Fruit fly (Drosophila melanogaster): Measurements from ENCODE around the gene CG5664.

The CG5664 gene

dm6 chr3L:21476429-21477006 is 35.4 kb upstream of the CG5664 start, which contains the start of gene croc:
TSS of gene croc (minus strand) at chr3L:21476479.
- no peak for TF ChIP-seq CG8159 (tag; optimal IDR thresholded peaks at IDR 0.05)
- no peak for TF ChIP-seq CG4496 (GFP tag; IDR thresholded peaks at IDR 0.05)
- no peak for TF ChIP-seq CG13204 (GFP tag; optimal IDR thresholded peaks at IDR 0.05)
- no peak for TF ChIP-seq fd96Ca (GFP tag; IDR thresholded peaks at IDR 0.05)
- no peak for TF ChIP-seq CG34367 (tag; optimal IDR thresholded peaks at IDR 0.05)
- no peak for TF ChIP-seq EcR (GFP tag; optimal IDR thresholded peaks at IDR 0.05)
- TF ChIP-seq Pif1B (GFP tag; optimal IDR thresholded peaks at IDR 0.05): no peak
- TF ChIP-seq D1 (tag; optimal IDR thresholded peaks at IDR 0.05): no peak
- no peak for TF ChIP-seq CG14655 (GFP tag; optimal IDR thresholded peaks at IDR 0.05)
- no peak for TF ChIP-seq CG12605 (GFP tag; IDR thresholded peaks at IDR 0.05)
- TF ChIP-seq gl (tag; optimal IDR thresholded peaks at IDR 0.05): no peak
- TF ChIP-seq CG15710 (tag; optimal IDR thresholded peaks at IDR 0.05): no peak
- no peak for TF ChIP-seq CG9948 (tag; optimal IDR thresholded peaks at IDR 0.05)
- TF ChIP-seq CG10348 (GFP tag; IDR thresholded peaks at IDR 0.05): no peak
- TF ChIP-seq CG32121 (GFP tag; IDR thresholded peaks at IDR 0.05): no peak
- no peak for TF ChIP-seq Pif1A (GFP tag; optimal IDR thresholded peaks at IDR 0.05)
- TF ChIP-seq CG17806 (tag; optimal IDR thresholded peaks at IDR 0.05): no peak
- TF ChIP-seq Ets98B (GFP tag; IDR thresholded peaks at IDR 0.05): no peak

DNA sequence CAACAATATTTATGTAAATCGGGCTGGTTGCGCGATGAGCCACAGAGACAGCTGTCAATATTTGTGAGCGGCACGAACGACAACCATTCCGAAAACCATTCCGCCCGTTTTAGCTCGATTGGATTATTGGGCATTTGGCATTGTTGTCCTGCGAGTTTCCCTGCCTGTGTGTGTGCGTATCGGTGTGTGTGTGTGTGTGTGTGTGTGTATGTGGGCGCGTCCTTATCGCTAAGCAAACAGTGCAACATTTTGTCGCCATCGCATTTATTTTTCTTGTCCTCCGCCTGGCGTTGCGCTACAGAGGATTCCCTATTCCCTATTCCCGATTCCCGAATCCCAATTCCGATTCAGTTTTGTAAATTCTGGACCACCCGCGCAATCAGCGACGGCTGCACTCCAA is 30.7 kb upstream of the CG5664 start:
- TF ChIP-seq rn (GFP tag; IDR thresholded peaks at IDR 0.05): no peak
- TF ChIP-seq CG14655 (GFP tag; optimal IDR thresholded peaks at IDR 0.05): no peak
- no peak for TF ChIP-seq CG32121 (GFP tag; IDR thresholded peaks at IDR 0.05)

DNA sequence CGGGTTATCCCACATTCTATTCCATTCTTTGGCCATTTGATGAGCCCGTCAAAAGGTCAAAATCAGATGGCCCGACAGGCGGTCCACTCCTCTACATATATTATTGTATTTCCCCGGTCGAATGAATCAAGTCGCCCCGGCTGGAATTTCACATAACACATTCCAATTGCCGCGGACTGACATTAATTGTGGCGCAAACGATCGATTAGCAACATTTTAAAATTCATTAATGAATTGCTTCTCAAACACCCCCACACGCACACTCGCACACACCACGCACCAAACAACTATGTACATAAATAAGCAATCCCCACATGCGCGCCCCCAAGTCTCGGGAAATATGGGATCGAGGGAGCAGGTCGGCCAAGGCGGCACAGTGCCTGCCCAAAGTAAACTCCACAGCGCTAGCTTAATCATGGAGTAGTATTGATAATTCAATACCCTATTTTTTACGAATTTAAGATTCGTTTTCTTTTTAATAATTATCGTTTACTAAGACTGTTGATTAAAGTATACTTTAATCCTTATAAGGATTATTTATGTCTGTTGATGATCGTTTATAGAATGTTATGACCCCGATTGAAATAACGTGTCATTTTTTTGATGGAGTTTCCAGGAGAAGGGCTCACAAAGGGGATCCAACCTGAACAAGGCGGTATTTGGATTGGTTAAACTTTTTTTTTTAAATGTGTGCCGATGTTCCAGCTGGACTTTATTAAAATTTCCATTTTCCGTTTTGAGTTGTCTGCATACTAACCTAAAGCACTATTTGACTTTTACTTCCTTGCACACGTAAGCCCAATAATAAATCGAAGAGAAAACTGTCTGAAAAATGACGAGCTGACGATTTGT is 24.3 kb upstream of the CG5664 start:
- TF ChIP-seq CG12605 (GFP tag; IDR thresholded peaks at IDR 0.05) (no peak), CG34367 (tag; optimal IDR thresholded peaks at IDR 0.05) (no peak), CG4496 (GFP tag; IDR thresholded peaks at IDR 0.05) (no peak), Pif1B (GFP tag; optimal IDR thresholded peaks at IDR 0.05) (no peak), CG8159 (tag; optimal IDR thresholded peaks at IDR 0.05) (no peak), CG15710 (tag; optimal IDR thresholded peaks at IDR 0.05) (no peak), CG14655 (GFP tag; optimal IDR thresholded peaks at IDR 0.05) (no peak), rn (GFP tag; IDR thresholded peaks at IDR 0.05) (no peak), gl (tag; optimal IDR thresholded peaks at IDR 0.05) (no peak), Pif1A (GFP tag; optimal IDR thresholded peaks at IDR 0.05) (no peak), Snoo (tag; optimal IDR thresholded peaks at IDR 0.05) (no peak), D1 (tag; optimal IDR thresholded peaks at IDR 0.05) (no peak), CG9948 (tag; optimal IDR thresholded peaks at IDR 0.05) (no peak), CG32121 (GFP tag; IDR thresholded peaks at IDR 0.05) (no peak), CG10348 (GFP tag; IDR thresholded peaks at IDR 0.05) (no peak), CG8301 (tag; optimal IDR thresholded peaks at IDR 0.05) (no peak)

DNA sequence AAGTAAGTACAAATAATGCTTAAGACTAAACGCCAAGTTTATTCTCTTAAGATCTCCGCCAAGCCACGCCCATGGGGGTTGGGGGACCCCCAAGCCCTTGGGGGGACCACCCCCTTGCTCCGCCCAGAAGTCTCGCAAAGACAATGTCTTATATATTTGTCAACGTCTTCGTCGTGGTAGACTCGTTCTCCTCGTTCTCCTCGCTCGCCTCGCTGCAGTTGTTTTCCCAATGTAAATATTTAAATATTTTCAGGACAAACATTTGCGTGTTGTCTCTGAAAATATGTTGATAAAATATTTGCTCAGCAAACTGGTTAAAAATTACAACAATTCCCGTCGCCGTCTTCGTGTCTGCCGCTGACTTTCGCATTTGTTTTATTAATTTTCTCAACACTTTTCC is 23.1 kb upstream of the CG5664 start:
- TF ChIP-seq CG34367 (tag; optimal IDR thresholded peaks at IDR 0.05) (no peak), Pif1A (GFP tag; optimal IDR thresholded peaks at IDR 0.05) (peak; percentile 21), Pif1B (GFP tag; optimal IDR thresholded peaks at IDR 0.05) (peak; percentile 10)

DNA sequence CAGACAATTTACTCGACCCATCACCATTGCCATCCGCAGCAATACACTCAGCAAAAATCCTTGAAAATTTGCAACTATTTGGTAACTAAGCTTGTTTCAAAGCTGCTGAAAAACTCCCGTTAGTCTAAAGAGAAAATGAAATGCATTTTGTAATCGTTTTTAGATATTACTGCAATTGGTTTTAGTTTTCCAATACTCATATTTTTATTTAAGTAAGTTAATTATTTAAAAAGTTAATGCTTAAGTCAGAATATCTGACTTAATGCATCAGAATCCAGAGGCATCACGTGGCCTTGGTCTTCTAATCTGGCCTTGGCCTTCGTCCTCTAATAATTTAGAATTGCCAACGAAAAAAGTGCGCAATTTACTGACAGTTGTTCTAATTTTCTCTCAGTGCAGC is 21.7 kb upstream of the CG5664 start:
- TF ChIP-seq CG14655 (GFP tag; optimal IDR thresholded peaks at IDR 0.05) (peak; percentile 15), CG10348 (GFP tag; IDR thresholded peaks at IDR 0.05) (no peak)

DNA sequence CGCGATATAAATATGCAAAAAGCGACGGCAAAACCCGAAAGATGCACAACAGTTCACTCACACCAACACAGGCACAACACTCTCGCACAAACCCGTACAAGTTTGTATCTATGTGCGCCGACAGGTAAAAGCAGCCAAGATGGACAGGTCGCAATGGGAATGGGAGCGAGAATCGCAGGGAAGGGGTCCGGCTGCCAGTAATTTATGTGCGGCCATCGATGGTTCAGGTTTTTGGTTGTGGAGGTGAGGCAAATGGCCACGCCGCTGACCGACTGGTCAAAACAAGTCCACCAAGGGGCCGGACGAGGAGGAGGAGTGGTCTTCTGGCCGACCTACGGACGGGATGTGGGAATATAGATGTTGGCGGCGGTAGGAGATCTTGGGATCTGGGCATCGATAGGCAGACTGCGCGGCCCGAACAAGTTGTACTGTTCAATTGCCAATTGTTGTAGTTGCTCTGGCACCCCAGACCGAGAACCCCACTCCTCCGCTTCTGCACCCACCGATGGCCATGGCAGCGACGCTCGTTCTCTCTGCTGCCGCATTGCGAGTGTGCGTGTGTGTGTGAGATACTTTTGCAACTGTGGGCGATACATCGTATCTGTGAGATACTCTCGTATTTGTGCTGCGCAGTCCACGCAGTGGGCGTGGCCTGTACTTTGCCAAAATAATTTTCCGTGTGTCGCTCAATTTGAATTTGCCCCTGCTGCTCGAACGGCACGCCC is 19.1 kb upstream of the CG5664 start:
- no peak for TF ChIP-seq CG12605 (GFP tag; IDR thresholded peaks at IDR 0.05)
- TF ChIP-seq CG32121 (GFP tag; IDR thresholded peaks at IDR 0.05): no peak
- no peak for TF ChIP-seq CG34367 (tag; optimal IDR thresholded peaks at IDR 0.05)
- no peak for TF ChIP-seq D1 (tag; optimal IDR thresholded peaks at IDR 0.05)
- no peak for TF ChIP-seq rn (GFP tag; IDR thresholded peaks at IDR 0.05)
- no peak for TF ChIP-seq Pif1B (GFP tag; optimal IDR thresholded peaks at IDR 0.05)
- TF ChIP-seq CG8301 (tag; optimal IDR thresholded peaks at IDR 0.05): no peak
- TF ChIP-seq CG13204 (GFP tag; optimal IDR thresholded peaks at IDR 0.05): no peak
- TF ChIP-seq gl (tag; optimal IDR thresholded peaks at IDR 0.05): no peak
- TF ChIP-seq Pif1A (GFP tag; optimal IDR thresholded peaks at IDR 0.05): no peak
- TF ChIP-seq CG4496 (GFP tag; IDR thresholded peaks at IDR 0.05): no peak
- TF ChIP-seq CG10348 (GFP tag; IDR thresholded peaks at IDR 0.05): no peak
- no peak for TF ChIP-seq CG8159 (tag; optimal IDR thresholded peaks at IDR 0.05)
- TF ChIP-seq EcR (GFP tag; optimal IDR thresholded peaks at IDR 0.05): no peak
- no peak for TF ChIP-seq Snoo (tag; optimal IDR thresholded peaks at IDR 0.05)
- TF ChIP-seq CG14655 (GFP tag; optimal IDR thresholded peaks at IDR 0.05): no peak
- TF ChIP-seq CG15710 (tag; optimal IDR thresholded peaks at IDR 0.05): no peak
- no peak for TF ChIP-seq Ets98B (GFP tag; IDR thresholded peaks at IDR 0.05)
- TF ChIP-seq fd96Ca (GFP tag; IDR thresholded peaks at IDR 0.05): no peak
- TF ChIP-seq CG17806 (tag; optimal IDR thresholded peaks at IDR 0.05): no peak
